Worm (Caenorhabditis elegans): ENCODE results near the gene C16B8.2.

ce11 chrX:3997040-3997439, 30.8 kb upstream of the C16B8.2 start, which contains the start of gene R02E12.5:
- TF ChIP-seq him-1 (tag; optimal IDR thresholded peaks at IDR 0.05), result no peak
- TF ChIP-seq W03F9.2 (tag; optimal IDR thresholded peaks at IDR 0.05), result no peak

Measured in whole organism, L4/young adult.